Worm (Caenorhabditis elegans): Measurements from ENCODE around the gene T04C9.1.

The T04C9.1 gene

ce11 chrIII:6028432-6028831 lies 35.4 kb downstream of the T04C9.1 start, which contains the start of gene tbx-7:
Gene tbx-7 (minus strand): TSS chrIII:6028532.
- TF ChIP-seq mab-5 (tag; optimal IDR thresholded peaks at IDR 0.05) (no peak), sma-3 (GFP tag; optimal IDR thresholded peaks at IDR 0.05) (no peak), unc-55 (GFP tag; optimal IDR thresholded peaks at IDR 0.05) (no peak), ceh-16 (tag; optimal IDR thresholded peaks at IDR 0.05) (no peak), nhr-23 (tag; optimal IDR thresholded peaks at IDR 0.05) (no peak), crh-2 (tag; optimal IDR thresholded peaks at IDR 0.05) (no peak), lin-39 (tag; optimal IDR thresholded peaks at IDR 0.05) (no peak), lin-11 (tag; optimal IDR thresholded peaks at IDR 0.05) (no peak), Y55F3AM.14 (GFP tag; optimal IDR thresholded peaks at IDR 0.05) (no peak), snpc-4 (tag; optimal IDR thresholded peaks at IDR 0.05) (no peak), nhr-21 (tag; optimal IDR thresholded peaks at IDR 0.05) (no peak), nhr-129 (tag; optimal IDR thresholded peaks at IDR 0.05) (no peak), skn-1 (tag; optimal IDR thresholded peaks at IDR 0.05) (no peak), nhr-11 (tag; optimal IDR thresholded peaks at IDR 0.05) (no peak)

- no peak for TF ChIP-seq mab-5 (tag; optimal IDR thresholded peaks at IDR 0.05)
- no peak for TF ChIP-seq mbf-1 (tag; optimal IDR thresholded peaks at IDR 0.05)
- TF ChIP-seq unc-62 (GFP tag; optimal IDR thresholded peaks at IDR 0.05) = no peak
- no peak for TF ChIP-seq skn-1 (tag; optimal IDR thresholded peaks at IDR 0.05)
- TF ChIP-seq nhr-237 (tag; optimal IDR thresholded peaks at IDR 0.05) = no peak
- TF ChIP-seq lin-13 (GFP tag; optimal IDR thresholded peaks at IDR 0.05) = no peak
- no peak for TF ChIP-seq fos-1 (tag; optimal IDR thresholded peaks at IDR 0.05)
- TF ChIP-seq Y55F3AM.14 (GFP tag; optimal IDR thresholded peaks at IDR 0.05) = no peak
- TF ChIP-seq nhr-129 (tag; optimal IDR thresholded peaks at IDR 0.05) = no peak
- TF ChIP-seq ztf-1 (GFP tag; conservative IDR thresholded peaks at IDR 0.05) = no peak
- no peak for TF ChIP-seq ceh-16 (tag; optimal IDR thresholded peaks at IDR 0.05)
- no peak for TF ChIP-seq blmp-1 (tag; optimal IDR thresholded peaks at IDR 0.05; ENCODE audit: insufficient read depth)
- no peak for TF ChIP-seq ama-1 (optimal IDR thresholded peaks at IDR 0.05)
Measured at ce11 chrIII:6030483-6030882, 37.5 kb downstream of the T04C9.1 start, which contains the start of gene ZK328.6. Gene ZK328.6 (minus strand): TSS chrIII:6030583.

ce11 chrIII:6039370-6039769 lies 46.4 kb downstream of the T04C9.1 start, which contains the start of gene ift-139:
Gene ift-139 (minus strand): TSS chrIII:6039470.
- no peak for TF ChIP-seq peb-1 (tag; optimal IDR thresholded peaks at IDR 0.05)
- no peak for TF ChIP-seq blmp-1 (tag; optimal IDR thresholded peaks at IDR 0.05; ENCODE audit: insufficient read depth)
- no peak for TF ChIP-seq ZK546.5 (tag; optimal IDR thresholded peaks at IDR 0.05)
- TF ChIP-seq gmeb-1 (tag; optimal IDR thresholded peaks at IDR 0.05) = no peak
- no peak for TF ChIP-seq sma-9 (GFP tag; optimal IDR thresholded peaks at IDR 0.05)
- TF ChIP-seq sma-9 (tag; optimal IDR thresholded peaks at IDR 0.05) = no peak
- TF ChIP-seq nhr-25 (tag; optimal IDR thresholded peaks at IDR 0.05) = no peak
- no peak for TF ChIP-seq nhr-10 (tag; optimal IDR thresholded peaks at IDR 0.05)
- TF ChIP-seq ama-1 (optimal IDR thresholded peaks at IDR 0.05) = no peak
- TF ChIP-seq lin-39 (tag; optimal IDR thresholded peaks at IDR 0.05) = no peak
- no peak for TF ChIP-seq nhr-23 (tag; optimal IDR thresholded peaks at IDR 0.05)
- no peak for TF ChIP-seq sem-4 (tag; optimal IDR thresholded peaks at IDR 0.05)
- TF ChIP-seq aly-2 (tag; optimal IDR thresholded peaks at IDR 0.05) = no peak
- TF ChIP-seq R02D3.7 (tag; optimal IDR thresholded peaks at IDR 0.05) = no peak
- no peak for TF ChIP-seq lin-13 (GFP tag; optimal IDR thresholded peaks at IDR 0.05)

- TF ChIP-seq alr-1 (tag; optimal IDR thresholded peaks at IDR 0.05) = no peak
- no peak for TF ChIP-seq sem-4 (tag; optimal IDR thresholded peaks at IDR 0.05)
- TF ChIP-seq ztf-1 (GFP tag; conservative IDR thresholded peaks at IDR 0.05) = no peak
- no peak for TF ChIP-seq nhr-129 (tag; optimal IDR thresholded peaks at IDR 0.05)
- TF ChIP-seq egl-27 (tag; optimal IDR thresholded peaks at IDR 0.05) = no peak
- TF ChIP-seq lin-13 (GFP tag; optimal IDR thresholded peaks at IDR 0.05) = no peak
- no peak for TF ChIP-seq dmd-4 (tag; optimal IDR thresholded peaks at IDR 0.05)
- no peak for TF ChIP-seq R02D3.7 (tag; optimal IDR thresholded peaks at IDR 0.05)
- TF ChIP-seq nhr-10 (tag; optimal IDR thresholded peaks at IDR 0.05) = no peak
- TF ChIP-seq sma-3 (GFP tag; optimal IDR thresholded peaks at IDR 0.05) = no peak
- no peak for TF ChIP-seq nhr-237 (tag; optimal IDR thresholded peaks at IDR 0.05)
- no peak for TF ChIP-seq crh-2 (tag; optimal IDR thresholded peaks at IDR 0.05)
- TF ChIP-seq nhr-12 (tag; optimal IDR thresholded peaks at IDR 0.05) = no peak
- no peak for TF ChIP-seq aly-2 (tag; optimal IDR thresholded peaks at IDR 0.05)
- TF ChIP-seq ceh-82 (tag; optimal IDR thresholded peaks at IDR 0.05) = no peak
Measured at ce11 chrIII:6046881-6047280, 53.9 kb downstream of the T04C9.1 start, which contains the start of gene tbx-11. Gene tbx-11 (minus strand): TSS chrIII:6046981.
